Worm (Caenorhabditis elegans): ENCODE measurements around the gene cul-2.

DNA sequence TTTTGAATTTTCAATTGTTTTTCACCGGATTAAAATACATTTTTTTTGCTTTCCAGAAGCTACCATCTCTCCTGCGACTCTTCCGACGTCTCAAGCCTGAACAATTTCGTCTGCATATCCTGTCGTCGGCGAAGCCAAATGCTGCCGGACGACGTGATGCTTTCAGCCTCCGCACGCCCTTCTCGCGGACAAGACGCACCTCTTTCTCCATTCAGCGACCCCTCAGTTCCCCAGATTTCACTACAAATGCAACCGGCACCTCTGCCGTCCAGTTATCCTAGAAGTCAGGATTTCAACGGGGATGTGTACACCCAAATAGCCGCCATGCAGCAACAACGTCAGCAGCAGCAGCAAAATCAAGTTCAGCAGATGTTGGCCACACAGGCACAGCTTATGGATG, 42.8 kb upstream of the cul-2 start:
- no peak for TF ChIP-seq ref-1 (GFP tag; conservative IDR thresholded peaks at IDR 0.05)
- TF ChIP-seq ztf-29 (GFP tag; IDR thresholded peaks at IDR 0.05), result no peak
